Fruit fly (Drosophila melanogaster): Measurements from ENCODE around the gene CG15465.

CG15465 gene

dm6 chrX:5086724-5087660 lies 1.4 kb downstream of the CG15465 start (continued):
- no peak; the same call in 1 of the 2 replicates for TF ChIP-seq onecut (GFP tag; IDR thresholded peaks at IDR 0.05)
- TF ChIP-seq pros (GFP tag; optimal IDR thresholded peaks at IDR 0.05) = no peak
- no peak for TF ChIP-seq bowl (GFP tag; IDR thresholded peaks at IDR 0.05)
- peak; percentile 26; the same call in 1 of the 2 replicates for TF ChIP-seq ranshi (GFP tag; IDR thresholded peaks at IDR 0.05)
- no peak for TF ChIP-seq exex (tag; optimal IDR thresholded peaks at IDR 0.05)
- no peak for TF ChIP-seq CG17612 (GFP tag; IDR thresholded peaks at IDR 0.05)
- no peak for TF ChIP-seq CG34376 (GFP tag; optimal IDR thresholded peaks at IDR 0.05)
- TF ChIP-seq sug (tag; optimal IDR thresholded peaks at IDR 0.05) = peak; percentile 29
- no peak for TF ChIP-seq corto (GFP tag; optimal IDR thresholded peaks at IDR 0.05)
- peak; percentile 30 for TF ChIP-seq CG17829 (tag; optimal IDR thresholded peaks at IDR 0.05)
- no peak for TF ChIP-seq HmgD (GFP tag; optimal IDR thresholded peaks at IDR 0.05)
- peak; percentile 20 for TF ChIP-seq CG12236 (GFP tag; optimal IDR thresholded peaks at IDR 0.05)
- peak; percentile 39 for TF ChIP-seq CG15601 (tag; optimal IDR thresholded peaks at IDR 0.05)
- TF ChIP-seq nmo (GFP tag; optimal IDR thresholded peaks at IDR 0.05) = peak; percentile 76
- TF ChIP-seq Tbp (GFP tag; optimal IDR thresholded peaks at IDR 0.05) = no peak
- TF ChIP-seq Med (GFP tag) = peak; percentile 80
- TF ChIP-seq CG1233 (GFP tag; optimal IDR thresholded peaks at IDR 0.05) = peak; percentile 52
- TF ChIP-seq CrebB (tag; optimal IDR thresholded peaks at IDR 0.05) = no peak
- no peak for TF ChIP-seq pzg (GFP tag; optimal IDR thresholded peaks at IDR 0.05)
- TF ChIP-seq lilli (GFP tag; optimal IDR thresholded peaks at IDR 0.05) = peak; percentile 67
- TF ChIP-seq cato (GFP tag; optimal IDR thresholded peaks at IDR 0.05; ENCODE audit: borderline replicate concordance) = peak; percentile 14
- TF ChIP-seq CG6683 (GFP tag; optimal IDR thresholded peaks at IDR 0.05) = peak; percentile 18
- no peak for TF ChIP-seq Lpt (GFP tag; optimal IDR thresholded peaks at IDR 0.05)
- peak; percentile 54 for TF ChIP-seq shn (GFP tag; optimal IDR thresholded peaks at IDR 0.05)
- peak; percentile 36 for TF ChIP-seq en (GFP tag; optimal IDR thresholded peaks at IDR 0.05)
- peak; percentile 74 for TF ChIP-seq row (GFP tag; IDR thresholded peaks at IDR 0.05)
- no peak for TF ChIP-seq CG30020 (tag; optimal IDR thresholded peaks at IDR 0.05)
- peak; percentile 8 for TF ChIP-seq CG33213 (GFP tag; optimal IDR thresholded peaks at IDR 0.05)
- no peak for TF ChIP-seq CG11247 (GFP tag; IDR thresholded peaks at IDR 0.05)
- no peak for TF ChIP-seq GATAe (GFP tag; conservative IDR thresholded peaks at IDR 0.05)
- TF ChIP-seq Fer1 (GFP tag; optimal IDR thresholded peaks at IDR 0.05) = peak; percentile 5
- no peak for TF ChIP-seq CG43689 (GFP tag; IDR thresholded peaks at IDR 0.05)
- no peak for TF ChIP-seq CG5245 (GFP tag; optimal IDR thresholded peaks at IDR 0.05)
- TF ChIP-seq bigmax (GFP tag; optimal IDR thresholded peaks at IDR 0.05) = no peak
- TF ChIP-seq ac (GFP tag; optimal IDR thresholded peaks at IDR 0.05) = no peak
- TF ChIP-seq vvl (GFP tag; IDR thresholded peaks at IDR 0.05) = no peak; the same call in 1 of the 2 replicates
- peak; percentile 38; the same call in 1 of the 3 replicates for TF ChIP-seq Dbx (GFP tag; IDR thresholded peaks at IDR 0.05)
- peak; percentile 47 for TF ChIP-seq CG1602 (GFP tag; optimal IDR thresholded peaks at IDR 0.05)
- TF ChIP-seq chif (GFP tag; optimal IDR thresholded peaks at IDR 0.05) = peak; percentile 35 to 46
- TF ChIP-seq ssp (GFP tag; IDR thresholded peaks at IDR 0.05) = no peak
- peak; percentile 68 for TF ChIP-seq bcd (GFP tag; optimal IDR thresholded peaks at IDR 0.05)
- peak; percentile 29 for TF ChIP-seq zfh2 (GFP tag; optimal IDR thresholded peaks at IDR 0.05)
- TF ChIP-seq ewg (GFP tag; optimal IDR thresholded peaks at IDR 0.05) = peak; percentile 10
- TF ChIP-seq CG10654 (GFP tag; optimal IDR thresholded peaks at IDR 0.05) = peak; percentile 23
- TF ChIP-seq CG9437 (GFP tag; optimal IDR thresholded peaks at IDR 0.05) = no peak
- peak; percentile 59 for TF ChIP-seq pho (GFP tag; optimal IDR thresholded peaks at IDR 0.05)
- peak; percentile 49 for TF ChIP-seq fu2 (GFP tag; optimal IDR thresholded peaks at IDR 0.05)
- TF ChIP-seq CG9215 (GFP tag; IDR thresholded peaks at IDR 0.05) = 0 out of 2 replicates have a peak, but pooled peaks have one; percentile 34
- no peak for TF ChIP-seq usp (GFP tag; optimal IDR thresholded peaks at IDR 0.05)
